Worm (Caenorhabditis elegans): ENCODE results near the gene C15C7.4.
A peak's percentile ranks its signal among the peaks of the same experiment; 100 is the strongest.

C15C7.4 gene

DNA sequence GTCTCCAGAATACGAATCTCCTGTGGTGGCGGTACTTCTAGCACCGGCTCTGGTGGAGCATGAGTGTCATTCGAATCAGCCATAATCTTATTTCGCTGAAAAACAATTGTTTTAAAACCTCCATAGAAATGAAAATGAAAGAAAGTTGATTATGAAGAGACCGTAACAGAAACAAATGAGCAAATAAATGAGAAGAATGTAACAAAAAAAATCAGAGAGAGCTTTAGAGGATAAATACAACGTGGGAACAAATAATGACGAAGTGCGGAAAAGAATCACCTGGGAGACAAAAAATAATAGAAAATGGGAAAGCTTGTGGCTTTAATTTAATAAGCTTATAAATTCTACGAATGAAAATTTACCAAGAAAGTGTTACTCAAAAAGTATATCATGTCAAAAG, 18.4 kb upstream of the C15C7.4 start, which contains the start of gene spc-1:
TSS of gene spc-1 (minus strand) at position 101 of the 400 bp plus-strand sequence.
- TF ChIP-seq ztf-23 (GFP tag; IDR thresholded peaks at IDR 0.05): no peak
- no peak for TF ChIP-seq T22C8.4 (GFP tag; IDR thresholded peaks at IDR 0.05)
- TF ChIP-seq ztf-29 (GFP tag; IDR thresholded peaks at IDR 0.05): no peak
- no peak for TF ChIP-seq klf-2 (GFP tag; conservative IDR thresholded peaks at IDR 0.05)

DNA sequence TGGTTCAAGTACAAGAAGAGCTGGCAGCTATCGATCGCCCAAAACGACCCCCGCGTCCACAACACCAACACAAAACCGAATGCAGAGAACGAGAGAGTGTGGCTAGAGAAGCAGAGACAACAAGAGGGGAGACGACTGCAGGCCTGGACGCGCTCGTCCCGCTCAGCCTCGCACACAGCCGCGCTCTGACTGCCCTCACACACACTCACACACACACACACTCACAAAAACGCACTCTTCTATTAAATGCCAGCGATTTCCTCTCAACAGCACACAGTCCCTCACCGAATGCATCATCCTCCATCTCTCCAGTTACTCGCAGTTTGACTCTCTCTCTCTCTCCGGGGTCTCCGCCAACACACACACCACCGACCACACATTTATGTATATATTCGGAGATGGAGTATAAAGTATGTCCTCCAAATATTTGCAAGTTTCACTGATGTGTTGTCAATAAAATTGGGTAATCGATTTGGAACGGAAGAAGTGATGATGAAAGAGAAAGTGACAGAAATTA, 17.7 kb upstream of the C15C7.4 start:
- TF ChIP-seq flt-1 (GFP tag; IDR thresholded peaks at IDR 0.05) (peak; percentile 88), ztf-23 (GFP tag; IDR thresholded peaks at IDR 0.05) (0 out of 2 replicates have a peak, but pooled peaks have one; percentile 61), klf-2 (GFP tag; conservative IDR thresholded peaks at IDR 0.05) (no peak; the same call in 1 of the 2 replicates), ztf-29 (GFP tag; IDR thresholded peaks at IDR 0.05) (no peak), tab-1 (GFP tag; IDR thresholded peaks at IDR 0.05) (peak; percentile 78), cog-1 (tag; optimal IDR thresholded peaks at IDR 0.05) (peak; percentile 81), ref-1 (GFP tag; conservative IDR thresholded peaks at IDR 0.05) (no peak), med-1 (GFP tag; optimal IDR thresholded peaks at IDR 0.05; ENCODE audit: insufficient read depth) (no peak), T22C8.4 (GFP tag; IDR thresholded peaks at IDR 0.05) (peak; percentile 48; the same call in 1 of the 2 replicates)

DNA sequence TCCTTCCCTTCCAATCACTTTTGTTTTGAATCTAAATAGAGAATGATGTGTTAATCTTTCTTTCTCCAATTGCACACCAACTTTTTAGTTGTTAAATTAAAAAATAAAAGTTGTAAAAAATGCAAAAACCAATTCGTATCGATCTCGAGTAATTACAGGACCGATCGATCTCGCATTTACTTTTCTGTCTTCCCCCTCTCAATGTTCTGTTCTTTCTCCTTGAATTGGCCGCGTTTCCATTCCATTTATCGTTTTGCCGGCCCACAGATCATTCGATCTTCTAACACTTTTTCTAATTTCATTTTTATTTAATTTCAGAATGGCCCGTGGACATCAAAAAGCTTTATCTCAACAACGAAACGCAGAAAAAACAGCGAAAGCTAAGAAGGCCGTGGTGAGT, 10.2 kb upstream of the C15C7.4 start, which contains the start of gene K10B3.1:
TSS of gene K10B3.1 (plus strand) at position 301 of the 400 bp plus-strand sequence.
- no peak for TF ChIP-seq T22C8.4 (GFP tag; IDR thresholded peaks at IDR 0.05)
- no peak for TF ChIP-seq ref-1 (GFP tag; conservative IDR thresholded peaks at IDR 0.05)
- no peak for TF ChIP-seq med-1 (GFP tag; optimal IDR thresholded peaks at IDR 0.05; ENCODE audit: insufficient read depth)
- no peak for TF ChIP-seq ztf-29 (GFP tag; IDR thresholded peaks at IDR 0.05)
- TF ChIP-seq ztf-23 (GFP tag; IDR thresholded peaks at IDR 0.05): no peak
- TF ChIP-seq cog-1 (tag; optimal IDR thresholded peaks at IDR 0.05): no peak
- TF ChIP-seq klf-2 (GFP tag; conservative IDR thresholded peaks at IDR 0.05): no peak
- TF ChIP-seq flt-1 (GFP tag; IDR thresholded peaks at IDR 0.05): no peak
- TF ChIP-seq tab-1 (GFP tag; IDR thresholded peaks at IDR 0.05): no peak

DNA sequence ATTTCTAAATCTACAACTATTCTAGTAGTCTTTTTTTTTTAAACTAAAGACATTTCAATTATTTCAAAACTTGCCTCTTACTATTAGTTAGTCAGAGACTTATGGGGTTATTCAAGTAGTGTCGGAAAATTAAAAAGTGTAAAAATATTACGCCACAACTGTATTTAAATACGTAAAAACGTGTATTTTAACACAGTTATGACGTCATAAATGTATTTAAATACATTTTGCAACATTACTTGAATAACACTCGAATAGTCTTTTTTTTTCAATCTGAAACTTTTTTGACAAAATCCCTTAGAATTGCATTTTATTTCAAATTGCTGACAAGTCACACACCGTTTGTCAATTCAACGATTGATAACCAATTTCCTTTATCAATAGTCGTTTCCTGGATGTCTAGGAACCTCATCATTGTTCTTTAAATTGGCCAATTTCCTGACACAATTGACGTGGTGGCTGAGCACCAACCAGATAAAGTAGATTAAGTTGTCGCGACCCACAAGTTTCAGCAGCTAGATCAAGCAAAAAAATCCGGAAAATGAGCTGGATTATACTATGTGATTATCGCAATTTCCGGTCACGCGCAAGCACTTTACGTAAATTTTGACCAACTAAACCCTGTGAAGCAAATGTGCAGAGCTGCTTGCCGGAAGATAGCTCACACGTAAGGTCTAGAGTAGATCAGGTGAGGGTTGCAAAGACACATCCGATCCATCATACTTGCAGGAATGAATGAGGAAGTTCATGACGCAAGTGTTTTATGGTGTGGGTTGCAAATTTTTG, 5.7 kb upstream of the C15C7.4 start:
- TF ChIP-seq ref-1 (GFP tag; conservative IDR thresholded peaks at IDR 0.05) (no peak), T22C8.4 (GFP tag; IDR thresholded peaks at IDR 0.05) (no peak), cog-1 (tag; optimal IDR thresholded peaks at IDR 0.05) (no peak), klf-2 (GFP tag; conservative IDR thresholded peaks at IDR 0.05) (no peak), flt-1 (GFP tag; IDR thresholded peaks at IDR 0.05) (no peak), ztf-29 (GFP tag; IDR thresholded peaks at IDR 0.05) (no peak), med-1 (GFP tag; optimal IDR thresholded peaks at IDR 0.05; ENCODE audit: insufficient read depth) (no peak), ztf-23 (GFP tag; IDR thresholded peaks at IDR 0.05) (no peak), tab-1 (GFP tag; IDR thresholded peaks at IDR 0.05) (no peak)

DNA sequence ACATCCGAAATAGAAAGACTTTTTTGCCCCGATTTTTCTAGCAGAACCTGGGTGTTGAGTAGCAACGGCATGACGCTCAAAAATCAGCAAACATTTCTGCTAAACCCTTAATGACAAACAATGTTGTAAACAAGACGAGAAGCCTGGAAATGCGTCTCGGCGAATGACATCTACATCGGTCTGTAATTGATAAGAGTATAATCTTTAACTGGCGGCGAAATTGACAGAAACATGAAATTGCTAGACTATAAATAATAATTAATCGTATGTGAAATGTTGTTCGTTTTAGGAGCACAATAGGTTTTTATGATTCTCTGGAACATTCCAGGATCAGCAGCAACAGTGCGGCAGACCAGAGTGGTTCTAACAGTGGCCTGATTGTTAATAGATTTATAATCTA, 3.7 kb upstream of the C15C7.4 start:
- TF ChIP-seq klf-2 (GFP tag; conservative IDR thresholded peaks at IDR 0.05) (no peak), tab-1 (GFP tag; IDR thresholded peaks at IDR 0.05) (no peak), cog-1 (tag; optimal IDR thresholded peaks at IDR 0.05) (no peak), ztf-29 (GFP tag; IDR thresholded peaks at IDR 0.05) (no peak), med-1 (GFP tag; optimal IDR thresholded peaks at IDR 0.05; ENCODE audit: insufficient read depth) (no peak), T22C8.4 (GFP tag; IDR thresholded peaks at IDR 0.05) (no peak), flt-1 (GFP tag; IDR thresholded peaks at IDR 0.05) (no peak), ref-1 (GFP tag; conservative IDR thresholded peaks at IDR 0.05) (no peak), ztf-23 (GFP tag; IDR thresholded peaks at IDR 0.05) (no peak)

DNA sequence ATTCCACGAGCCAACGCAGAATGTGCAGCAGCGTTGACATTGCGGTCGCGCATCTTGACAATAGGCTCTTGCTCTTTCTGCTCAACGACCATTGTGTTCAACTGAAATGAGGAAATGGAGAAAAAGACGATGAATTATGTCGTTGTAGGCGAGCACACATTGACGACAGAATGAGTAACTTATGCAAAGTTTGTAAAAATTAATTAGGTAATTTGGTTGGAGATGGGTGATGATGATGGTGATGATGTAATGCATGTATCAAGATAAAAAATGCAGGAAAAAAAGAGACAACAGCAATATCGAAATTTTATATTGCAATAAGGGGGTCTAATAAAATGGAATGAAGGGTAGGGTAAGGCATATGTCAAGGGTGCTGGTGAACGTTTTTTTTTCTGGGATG, 7.0 kb downstream of the C15C7.4 start, which contains the start of gene bbln-1:
TSS of gene bbln-1 (minus strand) at position 101 of the 400 bp plus-strand sequence.
- no peak for TF ChIP-seq ztf-29 (GFP tag; IDR thresholded peaks at IDR 0.05)
- TF ChIP-seq ztf-23 (GFP tag; IDR thresholded peaks at IDR 0.05): no peak
- TF ChIP-seq ref-1 (GFP tag; conservative IDR thresholded peaks at IDR 0.05): no peak
- TF ChIP-seq flt-1 (GFP tag; IDR thresholded peaks at IDR 0.05): no peak
- TF ChIP-seq tab-1 (GFP tag; IDR thresholded peaks at IDR 0.05): no peak
- TF ChIP-seq klf-2 (GFP tag; conservative IDR thresholded peaks at IDR 0.05): no peak
- no peak for TF ChIP-seq cog-1 (tag; optimal IDR thresholded peaks at IDR 0.05)
- TF ChIP-seq med-1 (GFP tag; optimal IDR thresholded peaks at IDR 0.05; ENCODE audit: insufficient read depth): no peak
- no peak for TF ChIP-seq T22C8.4 (GFP tag; IDR thresholded peaks at IDR 0.05)

DNA sequence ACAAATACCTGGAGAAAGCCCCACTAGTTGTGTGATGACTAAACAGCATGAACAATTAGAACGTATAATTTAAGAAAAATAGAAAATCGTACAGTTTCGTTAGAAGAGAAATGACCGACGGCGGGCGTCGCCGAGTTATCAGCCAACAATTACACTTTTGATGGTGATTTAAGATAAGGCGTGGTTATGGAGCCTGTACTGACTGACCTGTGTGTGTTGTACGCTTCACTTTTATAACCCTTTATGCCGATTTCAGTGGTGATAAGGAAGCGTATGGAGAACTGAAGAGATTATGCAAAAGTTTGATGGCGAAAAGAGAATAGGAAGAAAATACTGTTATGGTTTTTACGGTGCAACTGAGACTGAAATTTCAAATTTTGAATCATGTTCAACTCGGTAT, 7.8 kb downstream of the C15C7.4 start:
- TF ChIP-seq tab-1 (GFP tag; IDR thresholded peaks at IDR 0.05): no peak
- TF ChIP-seq med-1 (GFP tag; optimal IDR thresholded peaks at IDR 0.05; ENCODE audit: insufficient read depth): no peak
- no peak for TF ChIP-seq ztf-29 (GFP tag; IDR thresholded peaks at IDR 0.05)
- TF ChIP-seq klf-2 (GFP tag; conservative IDR thresholded peaks at IDR 0.05): no peak
- no peak for TF ChIP-seq ztf-23 (GFP tag; IDR thresholded peaks at IDR 0.05)
- TF ChIP-seq flt-1 (GFP tag; IDR thresholded peaks at IDR 0.05): no peak
- no peak for TF ChIP-seq ref-1 (GFP tag; conservative IDR thresholded peaks at IDR 0.05)
- TF ChIP-seq cog-1 (tag; optimal IDR thresholded peaks at IDR 0.05): no peak
- TF ChIP-seq T22C8.4 (GFP tag; IDR thresholded peaks at IDR 0.05): no peak

DNA sequence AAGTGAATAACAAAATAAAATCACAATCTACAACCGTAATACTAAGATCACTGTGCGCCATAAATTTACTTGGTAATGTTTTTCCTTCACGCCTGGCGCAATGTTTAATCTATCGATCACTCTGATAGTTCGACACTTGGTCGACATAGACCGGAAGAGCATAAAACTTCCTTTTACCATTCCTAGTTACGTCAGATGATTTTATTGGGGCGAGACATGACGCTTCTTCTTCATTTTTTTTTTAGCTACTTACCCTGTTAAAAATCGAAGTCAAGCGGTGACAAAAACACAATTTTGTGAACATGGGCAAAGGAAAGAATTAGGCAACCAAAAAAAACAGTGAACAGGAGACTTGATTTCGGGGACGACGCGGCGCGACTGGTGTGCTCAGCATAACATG, 9.2 kb downstream of the C15C7.4 start:
- TF ChIP-seq tab-1 (GFP tag; IDR thresholded peaks at IDR 0.05) (no peak), ztf-23 (GFP tag; IDR thresholded peaks at IDR 0.05) (no peak), flt-1 (GFP tag; IDR thresholded peaks at IDR 0.05) (no peak), klf-2 (GFP tag; conservative IDR thresholded peaks at IDR 0.05) (no peak), T22C8.4 (GFP tag; IDR thresholded peaks at IDR 0.05) (no peak), ref-1 (GFP tag; conservative IDR thresholded peaks at IDR 0.05) (no peak), cog-1 (tag; optimal IDR thresholded peaks at IDR 0.05) (no peak)

DNA sequence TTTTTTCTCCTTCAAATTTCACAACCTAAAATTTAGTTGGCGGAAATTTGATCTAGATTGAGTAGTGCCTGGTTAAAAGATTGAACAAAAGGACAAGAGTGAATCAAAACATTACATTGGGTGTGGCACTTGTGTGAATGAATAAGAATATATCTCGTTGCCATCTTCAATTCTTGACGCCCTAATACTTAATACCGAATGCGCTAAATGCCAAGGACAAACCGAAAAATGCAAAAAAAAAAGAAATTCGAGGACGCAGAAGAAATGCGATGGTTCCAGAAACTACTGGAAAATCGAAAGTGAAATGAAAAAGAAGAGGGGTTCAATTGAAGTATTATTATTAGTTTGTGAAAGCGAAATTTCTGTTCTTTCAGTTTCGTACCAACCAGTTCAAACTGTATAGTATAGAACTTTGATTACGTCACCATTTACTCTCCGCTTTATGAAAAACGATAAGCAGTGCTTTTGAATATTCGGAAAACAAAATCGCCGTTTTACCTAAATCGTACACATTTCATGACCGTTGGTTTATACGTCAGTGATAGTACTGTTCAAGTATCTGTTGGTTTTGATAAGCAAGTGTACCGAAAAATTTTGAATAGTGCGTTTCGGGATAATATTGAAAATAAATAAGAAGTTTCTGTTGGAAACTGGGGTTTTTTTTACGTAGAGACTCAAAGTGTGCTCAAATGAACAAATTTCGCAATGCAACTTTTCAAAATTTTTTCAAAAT, 9.9 kb downstream of the C15C7.4 start:
- TF ChIP-seq klf-2 (GFP tag; conservative IDR thresholded peaks at IDR 0.05) (no peak), ztf-23 (GFP tag; IDR thresholded peaks at IDR 0.05) (no peak), T22C8.4 (GFP tag; IDR thresholded peaks at IDR 0.05) (no peak)
